Worm (Caenorhabditis elegans) whole organism, L4/young adult: ENCODE measurements around the gene C27D6.11.

Source experiments
- W03F9.2 ChIP-seq: fragments of 150-350 bp; optimal IDR thresholded peaks from 2 replicates; lab custom pipeline; 2014; ENCODE audit warnings: missing biosample characterization, missing genetic modification characterization
- dao-5 ChIP-seq: sonication (generic microtip); optimal IDR thresholded peaks from 2 replicates; lab custom pipeline; 2016; ENCODE audit warnings: missing genotype, missing genetic modification characterization, moderate library complexity, missing compliant biosample characterization
- him-1 ChIP-seq: sonication (generic microtip); optimal IDR thresholded peaks from 2 replicates; lab custom pipeline; 2016; ENCODE audit warnings: missing genotype, missing genetic modification reagents, missing genetic modification characterization, missing compliant biosample characterization

- no peak for TF ChIP-seq him-1
- no peak for TF ChIP-seq dao-5 (tag; lab: Kevin White, UChicago)
- no peak for TF ChIP-seq W03F9.2 (tag; lab: Kevin White, UChicago)
Measured at ce11 chrII:5157525-5157924, 3.5 kb downstream of the C27D6.11 start, which contains the start of gene srb-13.
